Worm (Caenorhabditis elegans) whole organism, L2 larva: ENCODE results near the gene erp-44.3.

Source experiments
- C34F6.9 ChIP-seq: fragments of 150-350 bp; optimal IDR thresholded peaks from 2 replicates; lab custom pipeline; 2014; ENCODE audit warnings: missing biosample characterization, missing genetic modification characterization
- R02D3.7 ChIP-seq: fragments of 150-350 bp; optimal IDR thresholded peaks from 2 replicates; lab custom pipeline; 2014; ENCODE audit warnings: missing biosample characterization, missing genetic modification characterization
- aly-2 ChIP-seq: fragments of 150-350 bp; optimal IDR thresholded peaks from 2 replicates; lab custom pipeline; 2014; ENCODE audit warnings: missing biosample characterization, missing genetic modification characterization
- ama-1 ChIP-seq: fragments of 150-350 bp; optimal IDR thresholded peaks from 2 replicates; lab custom pipeline; 2018; ENCODE audit warnings: inconsistent platforms
- blmp-1 ChIP-seq: sonication (generic microtip); optimal IDR thresholded peaks from 2 replicates; lab custom pipeline; 2017; ENCODE audit warnings: missing genetic modification characterization, mild to moderate bottlenecking, missing compliant biosample characterization, antibody characterized with exemption, moderate library complexity; ENCODE audit not compliant: insufficient read depth
- ceh-82 ChIP-seq: fragments of 150-350 bp; optimal IDR thresholded peaks from 2 replicates; lab custom pipeline; 2014; ENCODE audit warnings: missing biosample characterization, missing genetic modification characterization
- fos-1 ChIP-seq: fragments of 150-350 bp; optimal IDR thresholded peaks from 2 replicates; lab custom pipeline; 2014; ENCODE audit warnings: missing biosample characterization, missing genetic modification characterization
- mbf-1 ChIP-seq: sonication (generic microtip); optimal IDR thresholded peaks from 2 replicates; lab custom pipeline; 2017; ENCODE audit warnings: missing biosample characterization, missing genetic modification characterization
- nhr-237 ChIP-seq: fragments of 150-350 bp; optimal IDR thresholded peaks from 2 replicates; lab custom pipeline; 2014; ENCODE audit warnings: missing biosample characterization, missing genetic modification characterization
- sma-9 ChIP-seq, 2 experiments: fragments of 150-350 bp in 1 of 2; sonication (generic microtip) in 1 of 2; optimal IDR thresholded peaks; 2 replicates each; lab custom pipeline; 2014 to 2016; ENCODE audit warnings: missing genetic modification characterization in 2 of 2, mild to moderate bottlenecking in 1 of 2, missing biosample characterization in 1 of 2, missing compliant biosample characterization in 1 of 2, missing genetic modification reagents in 1 of 2, moderate library complexity in 1 of 2
- ztf-11 ChIP-seq: sonication (generic microtip); optimal IDR thresholded peaks from 2 replicates; lab custom pipeline; 2017; ENCODE audit warnings: missing biosample characterization, missing genetic modification characterization

- TF ChIP-seq mbf-1 (tag; lab: Kevin White, UChicago) (no peak), ztf-11 (tag; lab: Kevin White, UChicago) (no peak), R02D3.7 (tag; lab: Kevin White, UChicago) (no peak), aly-2 (tag; lab: Kevin White, UChicago) (no peak), ama-1 (lab: Kevin White, UChicago) (no peak), C34F6.9 (no peak), blmp-1 (tag; lab: Kevin White, UChicago) (no peak), ceh-82 (tag; lab: Kevin White, UChicago) (no peak), nhr-237 (tag; lab: Kevin White, UChicago) (no peak), fos-1 (tag; lab: Kevin White, UChicago) (no peak), sma-9 (GFP tag; optimal IDR thresholded peaks at IDR 0.05; lab: Kevin White, UChicago) (no peak), sma-9 (tag; optimal IDR thresholded peaks at IDR 0.05; lab: Kevin White, UChicago) (no peak)
Measured at ce11 chrIV:8168660-8169059, 46.2 kb downstream of the erp-44.3 start, which contains the start of gene clec-52.
